Worm (Caenorhabditis elegans) whole organism, late embryonic: ENCODE measurements around the gene cyp-33C7.

ENCODE experiments used
- C38D4.7 ChIP-seq: fragments of 200-800 bp; sonication (Bioruptor generic); optimal IDR thresholded peaks from 2 replicates; lab custom pipeline; 2018; ENCODE audit warnings: mild to moderate bottlenecking, missing genetic modification characterization, moderate library complexity, missing compliant biosample characterization
- F13H6.1 ChIP-seq: sonication (generic microtip); optimal IDR thresholded peaks from 2 replicates; lab custom pipeline; 2016; ENCODE audit warnings: missing genetic modification characterization, missing compliant biosample characterization
- ama-1 ChIP-seq: fragments of 150-350 bp; optimal IDR thresholded peaks from 2 replicates; lab custom pipeline; 2014
- ceh-19 ChIP-seq: fragments of 200-800 bp; sonication (Bioruptor generic); optimal IDR thresholded peaks from 2 replicates; lab custom pipeline; 2018; ENCODE audit warnings: mild to moderate bottlenecking, missing genetic modification characterization, missing compliant biosample characterization
- ets-4 ChIP-seq: sonication (generic microtip); optimal IDR thresholded peaks from 2 replicates; lab custom pipeline; 2016; ENCODE audit warnings: missing genetic modification characterization, missing compliant biosample characterization
- fkh-10 ChIP-seq: fragments of 150-350 bp; optimal IDR thresholded peaks from 2 replicates; lab custom pipeline; 2014; ENCODE audit warnings: missing biosample characterization, missing genetic modification reagents, missing genetic modification characterization
- hlh-6 ChIP-seq: sonication (generic microtip); optimal IDR thresholded peaks from 2 replicates; lab custom pipeline; 2016; ENCODE audit warnings: missing genotype, missing genetic modification characterization, missing compliant biosample characterization
- pqm-1 ChIP-seq: sonication (generic microtip); optimal IDR thresholded peaks from 2 replicates; lab custom pipeline; 2016; ENCODE audit warnings: missing genetic modification characterization, missing compliant biosample characterization
- sox-4 ChIP-seq: sonication (generic microtip); optimal IDR thresholded peaks from 2 replicates; lab custom pipeline; 2017; ENCODE audit warnings: mild to moderate bottlenecking, missing genetic modification characterization, inconsistent platforms, missing compliant biosample characterization
- unc-42 ChIP-seq: sonication (generic microtip); optimal IDR thresholded peaks from 2 replicates; lab custom pipeline; 2016; ENCODE audit warnings: missing genotype, missing genetic modification characterization, missing compliant biosample characterization

DNA sequence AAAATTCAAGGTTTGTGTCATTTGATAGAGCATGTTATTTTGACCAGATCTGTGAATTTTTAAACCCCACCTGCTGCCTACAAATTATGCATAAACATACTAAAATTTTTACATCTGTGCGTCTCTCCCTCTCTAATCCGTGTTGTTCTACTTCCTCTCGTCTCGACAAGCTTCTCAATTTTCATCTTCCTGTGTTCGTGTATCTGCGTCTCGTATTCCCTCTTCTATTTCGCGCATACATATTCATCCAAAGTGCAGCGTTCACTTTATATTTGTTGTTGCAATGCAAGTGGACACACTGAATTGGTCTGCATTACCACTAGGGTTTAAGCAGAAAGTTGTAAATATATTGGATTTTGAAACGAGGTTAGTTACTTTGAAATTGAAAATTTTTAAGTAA, 28.2 kb downstream of the cyp-33C7 start, which contains the start of gene fbxa-137:
- TF ChIP-seq unc-42 (tag; lab: Kevin White, UChicago): no peak
- no peak for TF ChIP-seq hlh-6
- TF ChIP-seq F13H6.1 (tag; lab: Kevin White, UChicago): no peak
- TF ChIP-seq pqm-1 (tag; lab: Kevin White, UChicago): no peak
- TF ChIP-seq ets-4: no peak
- no peak for TF ChIP-seq fkh-10 (GFP tag; lab: Kevin White, UChicago)
- no peak for TF ChIP-seq sox-4 (tag; lab: Kevin White, UChicago)
- TF ChIP-seq C38D4.7 (GFP tag; lab: Kevin White, UChicago): no peak
- no peak for TF ChIP-seq ama-1 (lab: Kevin White, UChicago)
- no peak for TF ChIP-seq ceh-19 (GFP tag; lab: Kevin White, UChicago)
